Fruit fly (Drosophila melanogaster): ENCODE data around the gene CG4789.

CG4789 gene

DNA sequence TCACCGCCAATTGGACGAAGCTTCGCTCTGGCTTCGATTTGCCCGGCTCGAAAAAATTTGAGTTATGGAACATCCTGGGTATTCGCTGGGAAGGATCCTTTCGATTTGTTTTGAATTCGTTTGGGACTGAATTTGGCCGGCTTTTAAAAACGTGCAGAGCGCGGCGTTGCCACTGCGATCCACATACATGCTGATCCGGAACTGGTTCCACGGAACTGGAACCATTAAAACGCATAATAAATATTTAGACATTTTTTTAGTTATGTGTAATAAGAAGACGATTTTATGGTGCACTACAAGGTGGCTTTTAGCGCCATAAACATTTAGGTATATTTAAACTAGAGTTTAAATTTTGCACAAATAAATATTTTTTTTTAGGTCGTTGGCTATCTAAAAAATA lies 9.7 kb upstream of the CG4789 start, which contains the start of gene Rrp45 (continued):
- TF ChIP-seq MESR4 (GFP tag; optimal IDR thresholded peaks at IDR 0.05) (peak; percentile 37), GATAe (GFP tag; conservative IDR thresholded peaks at IDR 0.05) (no peak), disco-r (GFP tag; optimal IDR thresholded peaks at IDR 0.05) (no peak), run (tag; optimal IDR thresholded peaks at IDR 0.05) (no peak), eyg (GFP tag; optimal IDR thresholded peaks at IDR 0.05) (no peak), Hr51 (GFP tag; optimal IDR thresholded peaks at IDR 0.05) (no peak), toy (GFP tag; IDR thresholded peaks at IDR 0.05) (no peak), Dip3 (GFP tag; optimal IDR thresholded peaks at IDR 0.05) (no peak), repo (GFP tag; optimal IDR thresholded peaks at IDR 0.05) (no peak), psq (GFP tag; optimal IDR thresholded peaks at IDR 0.05) (no peak), CG10147 (GFP tag; optimal IDR thresholded peaks at IDR 0.05) (no peak), HLH54F (GFP tag; optimal IDR thresholded peaks at IDR 0.05) (no peak), wor (GFP tag; IDR thresholded peaks at IDR 0.05) (no peak), CG4404 (GFP tag; IDR thresholded peaks at IDR 0.05) (no peak), lola (GFP tag; optimal IDR thresholded peaks at IDR 0.05) (no peak), sim (GFP tag; IDR thresholded peaks at IDR 0.05) (no peak), ash1 (GFP tag; optimal IDR thresholded peaks at IDR 0.05) (no peak), Atf6 (GFP tag; IDR thresholded peaks at IDR 0.05) (no peak), pho (GFP tag; optimal IDR thresholded peaks at IDR 0.05) (no peak), CG2202 (tag; optimal IDR thresholded peaks at IDR 0.05) (no peak), Pdp1 (GFP tag; optimal IDR thresholded peaks at IDR 0.05) (no peak), odd (GFP tag; optimal IDR thresholded peaks at IDR 0.05) (no peak), Hr39 (optimal IDR thresholded peaks at IDR 0.05) (no peak), CG10979 (tag; optimal IDR thresholded peaks at IDR 0.05) (no peak), Eip74EF (GFP tag; optimal IDR thresholded peaks at IDR 0.05) (no peak), Ets65A (GFP tag) (peak; percentile 39), cwo (GFP tag; optimal IDR thresholded peaks at IDR 0.05) (peak; percentile 4), dati (GFP tag; IDR thresholded peaks at IDR 0.05) (no peak), CG9932 (GFP tag; IDR thresholded peaks at IDR 0.05) (no peak), ara (GFP tag; IDR thresholded peaks at IDR 0.05) (no peak), Taf1 (GFP tag; IDR thresholded peaks at IDR 0.05) (no peak), unpg (GFP tag; optimal IDR thresholded peaks at IDR 0.05) (no peak), MBD-R2 (GFP tag; IDR thresholded peaks at IDR 0.05) (peak; percentile 77), zfh2 (GFP tag; optimal IDR thresholded peaks at IDR 0.05) (no peak), ham (GFP tag; IDR thresholded peaks at IDR 0.05) (no peak), al (GFP tag; IDR thresholded peaks at IDR 0.05) (no peak), CG16815 (GFP tag; optimal IDR thresholded peaks at IDR 0.05) (no peak), danr (GFP tag; IDR thresholded peaks at IDR 0.05) (no peak), Dad (GFP tag; optimal IDR thresholded peaks at IDR 0.05) (no peak), ase (GFP tag; IDR thresholded peaks at IDR 0.05) (no peak), CG9437 (GFP tag; optimal IDR thresholded peaks at IDR 0.05) (no peak), HLH3B (GFP tag; IDR thresholded peaks at IDR 0.05) (no peak), caup (GFP tag; optimal IDR thresholded peaks at IDR 0.05; ENCODE audit: severe bottlenecking) (no peak), CG3847 (GFP tag; IDR thresholded peaks at IDR 0.05) (peak; percentile 30; the same call in 1 of the 2 replicates), CG11085 (GFP tag; IDR thresholded peaks at IDR 0.05) (no peak), da (GFP tag; optimal IDR thresholded peaks at IDR 0.05) (no peak), lab (GFP tag; optimal IDR thresholded peaks at IDR 0.05) (no peak), sisA (GFP tag; IDR thresholded peaks at IDR 0.05) (no peak), CG3726 (GFP tag; IDR thresholded peaks at IDR 0.05) (no peak), tll (GFP tag; optimal IDR thresholded peaks at IDR 0.05) (no peak), CG43689 (GFP tag; IDR thresholded peaks at IDR 0.05) (no peak), chif (GFP tag; optimal IDR thresholded peaks at IDR 0.05) (no peak)

All from whole organism, embryonic.